Fruit fly (Drosophila melanogaster): Measurements from ENCODE around the gene CG33308.

The CG33308 gene

DNA sequence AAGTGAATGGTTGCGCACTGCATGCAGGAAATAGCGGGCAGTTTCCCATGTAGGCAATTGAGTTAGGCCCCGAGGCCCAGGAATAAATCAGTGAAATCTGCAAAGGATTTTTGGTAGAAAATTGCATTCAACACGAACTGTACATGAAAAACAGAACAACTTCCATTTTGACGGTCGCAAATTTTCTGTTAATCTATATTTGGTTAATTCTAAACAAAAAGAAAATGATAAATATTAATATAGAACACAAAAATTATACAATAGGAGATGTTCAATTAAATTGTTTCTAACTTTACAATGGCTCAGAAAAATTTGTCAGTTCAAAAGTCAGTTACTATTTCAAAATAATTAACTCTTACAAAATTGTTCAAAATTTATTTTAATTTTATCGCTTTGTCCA, at the start of gene CG33308:
CG33308 (plus strand) TSS at position 301 of the 400 bp plus-strand sequence.
- no peak for TF ChIP-seq brk (GFP tag; optimal IDR thresholded peaks at IDR 0.05)
- TF ChIP-seq sv (GFP tag; optimal IDR thresholded peaks at IDR 0.05): no peak
- no peak for TF ChIP-seq dsf (GFP tag; optimal IDR thresholded peaks at IDR 0.05; ENCODE audit: borderline replicate concordance)
- TF ChIP-seq lola (GFP tag; optimal IDR thresholded peaks at IDR 0.05): no peak
- no peak for TF ChIP-seq Vsx2 (GFP tag; optimal IDR thresholded peaks at IDR 0.05; ENCODE audit: partially characterized antibody)
- TF ChIP-seq usp (GFP tag; optimal IDR thresholded peaks at IDR 0.05): no peak

- TF ChIP-seq CG9705 (GFP tag; optimal IDR thresholded peaks at IDR 0.05) (no peak), GATAd (GFP tag; optimal IDR thresholded peaks at IDR 0.05) (no peak), Vsx2 (GFP tag; optimal IDR thresholded peaks at IDR 0.05; ENCODE audit: partially characterized antibody) (no peak), lola (GFP tag; optimal IDR thresholded peaks at IDR 0.05) (no peak), sage (GFP tag; optimal IDR thresholded peaks at IDR 0.05) (no peak), usp (GFP tag; optimal IDR thresholded peaks at IDR 0.05) (no peak)
Observed at dm6 chr2L:14760467-14760866, 41.7 kb upstream of the CG33308 start, which contains the start of gene CG4691. Gene CG4691, plus strand, starts transcription at chr2L:14760767.

dm6 chr2L:14762465-14762864, 39.7 kb upstream of the CG33308 start, which contains the start of gene CSN1a:
Gene CSN1a, plus strand, starts transcription at chr2L:14762765.
- TF ChIP-seq CrebA (GFP tag; optimal IDR thresholded peaks at IDR 0.05; ENCODE audit: borderline replicate concordance) (no peak), Rel (GFP tag; optimal IDR thresholded peaks at IDR 0.05) (no peak), Rel (tag; optimal IDR thresholded peaks at IDR 0.05) (no peak), ey (GFP tag; optimal IDR thresholded peaks at IDR 0.05) (no peak), GATAd (GFP tag; optimal IDR thresholded peaks at IDR 0.05) (no peak), sage (GFP tag; optimal IDR thresholded peaks at IDR 0.05) (no peak), br (GFP tag; optimal IDR thresholded peaks at IDR 0.05) (no peak), dl (GFP tag; optimal IDR thresholded peaks at IDR 0.05; ENCODE audit: insufficient read depth in 1 of 2, partially characterized antibody in 2 of 2) (no peak), CG9705 (GFP tag; optimal IDR thresholded peaks at IDR 0.05) (no peak), Dfd (GFP tag; optimal IDR thresholded peaks at IDR 0.05) (no peak), HLH106 (tag; optimal IDR thresholded peaks at IDR 0.05) (no peak), Dif (GFP tag; optimal IDR thresholded peaks at IDR 0.05; ENCODE audit: partially characterized antibody) (no peak), CG32264 (GFP tag; optimal IDR thresholded peaks at IDR 0.05) (no peak), pan (optimal IDR thresholded peaks at IDR 0.05) (no peak), lola (GFP tag; optimal IDR thresholded peaks at IDR 0.05) (no peak), sv (GFP tag; optimal IDR thresholded peaks at IDR 0.05) (no peak), woc (GFP tag; optimal IDR thresholded peaks at IDR 0.05) (no peak)

DNA sequence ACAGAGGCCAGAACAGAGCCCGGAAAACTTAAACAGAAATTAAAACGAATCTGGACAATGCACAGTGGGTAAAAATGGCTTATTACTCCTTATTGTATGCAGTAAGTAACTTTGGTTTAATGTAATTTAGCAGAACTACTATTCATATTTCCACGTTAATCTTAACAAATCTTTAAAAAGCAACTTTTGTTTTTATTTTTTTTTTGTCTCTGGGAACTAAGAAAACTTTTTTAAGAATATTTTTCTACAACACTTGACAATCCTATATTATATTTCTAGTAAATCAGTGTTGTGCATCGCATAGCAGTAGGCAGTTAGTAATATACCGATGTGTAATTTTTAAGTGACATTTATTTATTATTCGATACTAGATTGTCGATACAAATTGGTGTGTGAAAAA, 36.5 kb upstream of the CG33308 start, which contains the start of gene CG4701:
CG4701 (plus strand) TSS at position 301 of the 400 bp plus-strand sequence.
- TF ChIP-seq CG32264 (GFP tag; optimal IDR thresholded peaks at IDR 0.05) (no peak), lola (GFP tag; optimal IDR thresholded peaks at IDR 0.05) (no peak), Myc (optimal IDR thresholded peaks at IDR 0.05) (no peak), sage (GFP tag; optimal IDR thresholded peaks at IDR 0.05) (no peak), foxo (GFP tag; optimal IDR thresholded peaks at IDR 0.05) (no peak), woc (GFP tag; optimal IDR thresholded peaks at IDR 0.05) (no peak), CG9705 (GFP tag; optimal IDR thresholded peaks at IDR 0.05) (no peak), usp (GFP tag; optimal IDR thresholded peaks at IDR 0.05) (no peak), dl (GFP tag; optimal IDR thresholded peaks at IDR 0.05; ENCODE audit: insufficient read depth in 1 of 2, partially characterized antibody in 2 of 2) (no peak)

DNA sequence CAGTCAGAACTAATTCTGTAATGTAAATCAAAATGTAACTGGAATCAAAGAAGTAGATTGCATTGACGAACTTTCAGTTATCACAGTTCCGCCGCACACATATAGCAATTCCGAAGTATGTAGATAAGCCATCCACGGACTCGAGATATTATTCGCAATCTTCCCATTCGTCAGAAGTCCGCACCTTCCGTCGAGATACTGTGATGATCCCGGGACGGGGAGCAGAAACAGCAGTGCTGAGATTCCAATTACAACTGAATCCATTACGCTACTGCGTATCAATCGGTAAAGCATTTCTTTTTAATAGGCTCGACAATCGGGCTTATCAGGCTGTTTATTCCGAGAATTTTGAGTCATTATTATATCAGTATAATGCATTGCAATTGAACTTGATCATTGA, 27.4 kb upstream of the CG33308 start, which contains the start of gene CG4650:
CG4650 (minus strand) TSS at position 269 of the 400 bp plus-strand sequence.
- TF ChIP-seq HLH106 (tag; optimal IDR thresholded peaks at IDR 0.05) (no peak), psq (GFP tag; optimal IDR thresholded peaks at IDR 0.05) (no peak)

- TF ChIP-seq dl (GFP tag; optimal IDR thresholded peaks at IDR 0.05; ENCODE audit: insufficient read depth in 1 of 2, partially characterized antibody in 2 of 2) (no peak), br (GFP tag; optimal IDR thresholded peaks at IDR 0.05) (no peak), sv (GFP tag; optimal IDR thresholded peaks at IDR 0.05) (no peak), Hnf4 (GFP tag; optimal IDR thresholded peaks at IDR 0.05) (no peak), lola (GFP tag; optimal IDR thresholded peaks at IDR 0.05) (no peak), Sp1 (GFP tag; optimal IDR thresholded peaks at IDR 0.05) (no peak), CrebA (GFP tag; optimal IDR thresholded peaks at IDR 0.05; ENCODE audit: borderline replicate concordance) (no peak), HLH106 (tag; optimal IDR thresholded peaks at IDR 0.05) (no peak), CG9705 (GFP tag; optimal IDR thresholded peaks at IDR 0.05) (no peak)
Observed at dm6 chr2L:14784498-14784897, 17.6 kb upstream of the CG33308 start, which contains the start of gene CG18636. Gene CG18636, minus strand, starts transcription at chr2L:14784598.
